Worm (Caenorhabditis elegans): ENCODE measurements around the gene twk-36.
A peak's percentile ranks its signal among the peaks of the same experiment; 100 is the strongest.

twk-36 gene

ce11 chrV:17755592-17755991 lies 8.7 kb upstream of the twk-36 start, which contains the start of gene pgp-9:
Gene pgp-9 (plus strand): TSS chrV:17755892.
- TF ChIP-seq nhr-90 (tag; optimal IDR thresholded peaks at IDR 0.05; ENCODE audit: poor library complexity), result no peak
- TF ChIP-seq ztf-11 (tag; optimal IDR thresholded peaks at IDR 0.05), result no peak
- no peak for TF ChIP-seq elt-2 (tag; optimal IDR thresholded peaks at IDR 0.05)
- TF ChIP-seq C34B4.2 (tag; optimal IDR thresholded peaks at IDR 0.05), result no peak
- no peak for TF ChIP-seq unc-62 (GFP tag; optimal IDR thresholded peaks at IDR 0.05)
- no peak for TF ChIP-seq mep-1 (tag; optimal IDR thresholded peaks at IDR 0.05)
- no peak for TF ChIP-seq mef-2 (tag; optimal IDR thresholded peaks at IDR 0.05)
- no peak for TF ChIP-seq xbp-1 (tag; optimal IDR thresholded peaks at IDR 0.05)
- no peak for TF ChIP-seq pqm-1 (tag; optimal IDR thresholded peaks at IDR 0.05)
- no peak for TF ChIP-seq fkh-10 (GFP tag; optimal IDR thresholded peaks at IDR 0.05)
- no peak for TF ChIP-seq nhr-12 (tag; optimal IDR thresholded peaks at IDR 0.05)

ce11 chrV:17754999-17755398 lies 8.1 kb upstream of the twk-36 start:
- peak; percentile 52 for TF ChIP-seq elt-2 (tag; optimal IDR thresholded peaks at IDR 0.05)
- peak; percentile 32 for TF ChIP-seq tlp-1 (tag; optimal IDR thresholded peaks at IDR 0.05)
- TF ChIP-seq fkh-4 (tag; optimal IDR thresholded peaks at IDR 0.05; ENCODE audit: borderline replicate concordance), result no peak

- TF ChIP-seq isw-1 (GFP tag; IDR thresholded peaks at IDR 0.05), result no peak
- TF ChIP-seq tbx-2 (tag; optimal IDR thresholded peaks at IDR 0.05), result no peak
- no peak for TF ChIP-seq dpl-1 (GFP tag; optimal IDR thresholded peaks at IDR 0.05)
- no peak for TF ChIP-seq snpc-4 (tag; optimal IDR thresholded peaks at IDR 0.05)
- TF ChIP-seq C34B4.2 (tag; optimal IDR thresholded peaks at IDR 0.05), result no peak
- no peak for TF ChIP-seq fkh-4 (tag; optimal IDR thresholded peaks at IDR 0.05; ENCODE audit: borderline replicate concordance)
- TF ChIP-seq Y116A8C.19 (tag; optimal IDR thresholded peaks at IDR 0.05; ENCODE audit: borderline replicate concordance), result no peak
- TF ChIP-seq lin-14 (GFP tag; optimal IDR thresholded peaks at IDR 0.05), result peak; percentile 39
- peak; percentile 71 for TF ChIP-seq elt-2 (tag; optimal IDR thresholded peaks at IDR 0.05)
- TF ChIP-seq lin-35 (GFP tag; optimal IDR thresholded peaks at IDR 0.05), result peak in 1 of 2 experiments; percentile 1
- no peak for TF ChIP-seq sup-37 (GFP tag; optimal IDR thresholded peaks at IDR 0.05)
- peak; percentile 7 for TF ChIP-seq nhr-20 (tag; optimal IDR thresholded peaks at IDR 0.05)
These were observed 5.5 kb upstream of the twk-36 start for ce11 chrV:17752340-17752739.

- peak; percentile 89 for TF ChIP-seq fkh-10 (GFP tag; optimal IDR thresholded peaks at IDR 0.05)
- TF ChIP-seq lin-13 (GFP tag; optimal IDR thresholded peaks at IDR 0.05), result no peak
- TF ChIP-seq fos-1 (tag; optimal IDR thresholded peaks at IDR 0.05), result no peak
- no peak for TF ChIP-seq alr-1 (tag; optimal IDR thresholded peaks at IDR 0.05; ENCODE audit: borderline replicate concordance)
- no peak for TF ChIP-seq C34B4.2 (tag; optimal IDR thresholded peaks at IDR 0.05)
- no peak for TF ChIP-seq grh-1 (GFP tag; IDR thresholded peaks at IDR 0.05)
- no peak for TF ChIP-seq unc-62 (GFP tag; optimal IDR thresholded peaks at IDR 0.05)
- TF ChIP-seq nhr-12 (tag; optimal IDR thresholded peaks at IDR 0.05), result no peak
- no peak for TF ChIP-seq hlh-4 (tag; optimal IDR thresholded peaks at IDR 0.05)
- no peak for TF ChIP-seq mdl-1 (tag; optimal IDR thresholded peaks at IDR 0.05)
- TF ChIP-seq skn-1 (tag; optimal IDR thresholded peaks at IDR 0.05), result no peak
- TF ChIP-seq ztf-4 (tag; optimal IDR thresholded peaks at IDR 0.05), result no peak
- no peak for TF ChIP-seq dsc-1 (tag; optimal IDR thresholded peaks at IDR 0.05)
- no peak for TF ChIP-seq tlp-1 (tag; optimal IDR thresholded peaks at IDR 0.05)
- TF ChIP-seq unc-130 (tag; optimal IDR thresholded peaks at IDR 0.05), result no peak
- no peak for TF ChIP-seq snpc-4 (tag; optimal IDR thresholded peaks at IDR 0.05)
- no peak for TF ChIP-seq sptf-1 (tag; optimal IDR thresholded peaks at IDR 0.05)
- no peak for TF ChIP-seq sup-37 (GFP tag; optimal IDR thresholded peaks at IDR 0.05)
- no peak for TF ChIP-seq efl-1 (optimal IDR thresholded peaks at IDR 0.05)
- peak in 1 of 2 experiments; percentile 74 for TF ChIP-seq efl-1 (GFP tag; optimal IDR thresholded peaks at IDR 0.05 in 1 of 2)
- no peak for TF ChIP-seq ets-5 (GFP tag; IDR thresholded peaks at IDR 0.05)
- TF ChIP-seq nhr-76 (tag; optimal IDR thresholded peaks at IDR 0.05), result no peak
- TF ChIP-seq unc-98 (GFP tag; IDR thresholded peaks at IDR 0.05), result no peak
- no peak for TF ChIP-seq ceh-90 (tag; optimal IDR thresholded peaks at IDR 0.05)
- TF ChIP-seq ama-1 (optimal IDR thresholded peaks at IDR 0.05), result no peak
- TF ChIP-seq ceh-82 (tag; optimal IDR thresholded peaks at IDR 0.05), result no peak
- TF ChIP-seq mep-1 (tag; optimal IDR thresholded peaks at IDR 0.05), result no peak
- TF ChIP-seq ces-1 (GFP tag; optimal IDR thresholded peaks at IDR 0.05), result peak; percentile 66
- TF ChIP-seq nhr-28 (tag; optimal IDR thresholded peaks at IDR 0.05), result no peak
- TF ChIP-seq irx-1 (tag; optimal IDR thresholded peaks at IDR 0.05), result no peak
- no peak for TF ChIP-seq unc-86 (tag; optimal IDR thresholded peaks at IDR 0.05)
- no peak for TF ChIP-seq xbp-1 (tag; optimal IDR thresholded peaks at IDR 0.05)
- no peak for TF ChIP-seq pqm-1 (tag; optimal IDR thresholded peaks at IDR 0.05)
- TF ChIP-seq rnt-1 (tag; optimal IDR thresholded peaks at IDR 0.05), result no peak
- no peak for TF ChIP-seq egl-13 (tag; optimal IDR thresholded peaks at IDR 0.05)
These were observed 2.3 kb upstream of the twk-36 start, which contains the start of gene R12G8.1 for ce11 chrV:17749181-17749580. Gene R12G8.1 (minus strand): TSS chrV:17749243.
